Worm (Caenorhabditis elegans): Measurements from ENCODE around the gene Y41D4B.24.
"Not testable (repeated sequence)": the region's sequence is repeated elsewhere in the genome, so short reads cannot be mapped to it uniquely, and the experiment has no call there.

Gene Y41D4B.24

ce11 chrIV:1655312-1655711 is 26.7 kb downstream of the Y41D4B.24 start:
- TF ChIP-seq ceh-34 (tag; optimal IDR thresholded peaks at IDR 0.05) (no peak), nfya-1 (tag; optimal IDR thresholded peaks at IDR 0.05) (peak; percentile 41)

ce11 chrIV:1649794-1650193 is 32.2 kb downstream of the Y41D4B.24 start:
- TF ChIP-seq hlh-30 (tag; optimal IDR thresholded peaks at IDR 0.05; ENCODE audit: insufficient read depth): peak; percentile 44
- TF ChIP-seq ceh-9 (tag; optimal IDR thresholded peaks at IDR 0.05): no peak
- TF ChIP-seq tbx-7 (tag; optimal IDR thresholded peaks at IDR 0.05): no peak
- TF ChIP-seq ceh-45 (GFP tag; IDR thresholded peaks at IDR 0.05): no peak
- TF ChIP-seq unc-3 (GFP tag; conservative IDR thresholded peaks at IDR 0.05): no peak
- TF ChIP-seq unc-3 (tag; optimal IDR thresholded peaks at IDR 0.05): no peak

ce11 chrIV:1649349-1649748 is 32.6 kb downstream of the Y41D4B.24 start:
- TF ChIP-seq ref-2 (tag; optimal IDR thresholded peaks at IDR 0.05) (no peak), nfya-1 (tag; optimal IDR thresholded peaks at IDR 0.05) (peak; percentile 97), fax-1 (tag; optimal IDR thresholded peaks at IDR 0.05) (no peak)

ce11 chrIV:1645198-1645597 is 36.8 kb downstream of the Y41D4B.24 start, which contains the start of gene nhr-274:
Gene nhr-274 (minus strand): TSS chrIV:1645298.
- TF ChIP-seq odd-2, C08G9.2, elt-4 (tag; optimal IDR thresholded peaks at IDR 0.05): not testable (repeated sequence)

- no peak for TF ChIP-seq hlh-6 (tag; optimal IDR thresholded peaks at IDR 0.05)
- no peak for TF ChIP-seq unc-55 (GFP tag; optimal IDR thresholded peaks at IDR 0.05)
- no peak for TF ChIP-seq unc-42 (tag; optimal IDR thresholded peaks at IDR 0.05)
- no peak for TF ChIP-seq pat-9 (tag; optimal IDR thresholded peaks at IDR 0.05)
- TF ChIP-seq syd-9 (tag; optimal IDR thresholded peaks at IDR 0.05): no peak
- no peak for TF ChIP-seq nhr-11 (tag; optimal IDR thresholded peaks at IDR 0.05)
Observed at ce11 chrIV:1637333-1637732, 44.6 kb downstream of the Y41D4B.24 start.

- no peak for TF ChIP-seq ceh-30 (tag; optimal IDR thresholded peaks at IDR 0.05)
- TF ChIP-seq fax-1 (tag; optimal IDR thresholded peaks at IDR 0.05): no peak
- no peak for TF ChIP-seq ceh-22 (tag; optimal IDR thresholded peaks at IDR 0.05)
- TF ChIP-seq ets-4 (tag; optimal IDR thresholded peaks at IDR 0.05): no peak
- TF ChIP-seq unc-3 (GFP tag; conservative IDR thresholded peaks at IDR 0.05): no peak
- TF ChIP-seq unc-3 (tag; optimal IDR thresholded peaks at IDR 0.05): no peak
- TF ChIP-seq hlh-30 (tag; optimal IDR thresholded peaks at IDR 0.05; ENCODE audit: insufficient read depth): no peak
- no peak for TF ChIP-seq che-1 (tag; optimal IDR thresholded peaks at IDR 0.05)
- no peak for TF ChIP-seq ahr-1 (tag; optimal IDR thresholded peaks at IDR 0.05)
- no peak for TF ChIP-seq ceh-19 (GFP tag; optimal IDR thresholded peaks at IDR 0.05)
- no peak for TF ChIP-seq ceh-6 (GFP tag; optimal IDR thresholded peaks at IDR 0.05)
- TF ChIP-seq hlh-8 (tag; optimal IDR thresholded peaks at IDR 0.05): no peak
- TF ChIP-seq pha-2 (tag; optimal IDR thresholded peaks at IDR 0.05): no peak
- TF ChIP-seq nhr-11 (tag; optimal IDR thresholded peaks at IDR 0.05): no peak
- no peak for TF ChIP-seq T23F11.4 (GFP tag; optimal IDR thresholded peaks at IDR 0.05)
Observed at ce11 chrIV:1633445-1633844, 48.5 kb downstream of the Y41D4B.24 start, which contains the start of gene Y41D4B.6. Gene Y41D4B.6 (plus strand): TSS chrIV:1633745.

- no peak for TF ChIP-seq unc-42 (tag; optimal IDR thresholded peaks at IDR 0.05)
- TF ChIP-seq dve-1 (tag; optimal IDR thresholded peaks at IDR 0.05): peak; percentile 99
- TF ChIP-seq hlh-30 (tag; optimal IDR thresholded peaks at IDR 0.05; ENCODE audit: insufficient read depth): no peak
Observed at ce11 chrIV:1632593-1632992, 49.4 kb downstream of the Y41D4B.24 start.

Measured in whole organism, late embryonic.